Fruit fly (Drosophila melanogaster) Kc167 (cell line): ENCODE measurements around the gene Mrm2.
A peak's percentile ranks its signal among the peaks of the same experiment; 100 is the strongest.

ENCODE experiments used
- Myc ChIP-seq: fragments of >200 bp; optimal IDR thresholded peaks from 2 replicates; lab custom pipeline; 2017; ENCODE audit warnings: missing external identifiers
- Sin3A ChIP-seq: fragments of >200 bp; optimal IDR thresholded peaks from 2 replicates; lab custom pipeline; 2018; ENCODE audit warnings: missing external identifiers
- h ChIP-seq: fragments of >200 bp; optimal IDR thresholded peaks from 3 replicates; lab custom pipeline; 2018; ENCODE audit warnings: missing external identifiers
- insv ChIP-seq: fragments of >200 bp; optimal IDR thresholded peaks from 3 replicates; lab custom pipeline; 2018; ENCODE audit warnings: missing external identifiers
- psq ChIP-seq: fragments of >200 bp; optimal IDR thresholded peaks from 2 replicates; lab custom pipeline; 2017; ENCODE audit warnings: missing external identifiers
- ttk ChIP-seq: sonication (Bioruptor generic); optimal IDR thresholded peaks from 2 replicates; lab custom pipeline; 2017; ENCODE audit warnings: missing external identifiers

Mrm2 gene

dm6 chr3R:19836687-19837086, 24.7 kb upstream of the Mrm2 start, which contains the start of gene bnl:
TSS of gene bnl (minus strand) at chr3R:19836817.
- TF ChIP-seq ttk (no peak), Sin3A (lab: Kevin White, UChicago) (no peak), Myc (lab: Kevin White, UChicago) (no peak), psq (lab: Kevin White, UChicago) (no peak), insv (lab: Kevin White, UChicago) (no peak)

dm6 chr3R:19838925-19839601, 22.3 kb upstream of the Mrm2 start:
- TF ChIP-seq h (lab: Kevin White, UChicago), result no peak
- TF ChIP-seq insv (lab: Kevin White, UChicago), result no peak
- TF ChIP-seq ttk, result no peak
- TF ChIP-seq psq (lab: Kevin White, UChicago), result no peak

DNA sequence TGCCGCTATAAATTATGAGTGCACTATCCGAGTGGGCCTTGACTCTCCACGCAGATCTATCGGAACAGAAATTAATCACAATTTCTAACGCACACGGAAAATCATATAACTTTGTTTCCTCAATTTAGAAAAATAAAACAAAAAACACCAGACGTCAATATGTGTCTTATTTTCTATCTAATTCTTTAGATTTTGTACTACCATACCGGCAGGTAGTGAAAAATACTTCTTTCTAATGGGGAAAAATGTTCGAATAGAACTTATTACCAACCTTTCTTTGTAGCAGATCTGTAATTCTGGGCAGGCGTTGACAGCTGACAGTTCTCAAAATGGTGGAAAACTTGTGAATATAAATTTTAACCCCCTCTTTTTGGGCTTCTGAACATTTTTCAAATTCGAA, 20.9 kb upstream of the Mrm2 start, which contains the start of gene CG31459:
TSS of gene CG31459 (plus strand) at position 301 of the 400 bp plus-strand sequence.
- TF ChIP-seq Myc (lab: Kevin White, UChicago), result no peak
- TF ChIP-seq h (lab: Kevin White, UChicago), result no peak
- no peak for TF ChIP-seq psq (lab: Kevin White, UChicago)
- TF ChIP-seq Sin3A (lab: Kevin White, UChicago), result no peak
- no peak for TF ChIP-seq ttk
- TF ChIP-seq insv (lab: Kevin White, UChicago), result no peak

- TF ChIP-seq Myc (lab: Kevin White, UChicago), result no peak
- no peak for TF ChIP-seq h (lab: Kevin White, UChicago)
- no peak for TF ChIP-seq Sin3A (lab: Kevin White, UChicago)
- no peak for TF ChIP-seq ttk
- TF ChIP-seq insv (lab: Kevin White, UChicago), result no peak
- TF ChIP-seq psq (lab: Kevin White, UChicago), result no peak
These were observed 17.5 kb upstream of the Mrm2 start for dm6 chr3R:19843888-19844287.

dm6 chr3R:19846870-19847590, 14.4 kb upstream of the Mrm2 start, which contains the start of gene MICU3:
TSS of gene MICU3 (plus strand) at chr3R:19847311.
- TF ChIP-seq psq (lab: Kevin White, UChicago) (no peak), Myc (lab: Kevin White, UChicago) (no peak), insv (lab: Kevin White, UChicago) (no peak), Sin3A (lab: Kevin White, UChicago) (no peak), h (lab: Kevin White, UChicago) (no peak), ttk (no peak)

- TF ChIP-seq psq (lab: Kevin White, UChicago), result peak; percentile 57
- no peak for TF ChIP-seq insv (lab: Kevin White, UChicago)
- no peak for TF ChIP-seq h (lab: Kevin White, UChicago)
- no peak for TF ChIP-seq ttk
- no peak for TF ChIP-seq Myc (lab: Kevin White, UChicago)
- no peak for TF ChIP-seq Sin3A (lab: Kevin White, UChicago)
These were observed 13.7 kb upstream of the Mrm2 start for dm6 chr3R:19847591-19848256.

DNA sequence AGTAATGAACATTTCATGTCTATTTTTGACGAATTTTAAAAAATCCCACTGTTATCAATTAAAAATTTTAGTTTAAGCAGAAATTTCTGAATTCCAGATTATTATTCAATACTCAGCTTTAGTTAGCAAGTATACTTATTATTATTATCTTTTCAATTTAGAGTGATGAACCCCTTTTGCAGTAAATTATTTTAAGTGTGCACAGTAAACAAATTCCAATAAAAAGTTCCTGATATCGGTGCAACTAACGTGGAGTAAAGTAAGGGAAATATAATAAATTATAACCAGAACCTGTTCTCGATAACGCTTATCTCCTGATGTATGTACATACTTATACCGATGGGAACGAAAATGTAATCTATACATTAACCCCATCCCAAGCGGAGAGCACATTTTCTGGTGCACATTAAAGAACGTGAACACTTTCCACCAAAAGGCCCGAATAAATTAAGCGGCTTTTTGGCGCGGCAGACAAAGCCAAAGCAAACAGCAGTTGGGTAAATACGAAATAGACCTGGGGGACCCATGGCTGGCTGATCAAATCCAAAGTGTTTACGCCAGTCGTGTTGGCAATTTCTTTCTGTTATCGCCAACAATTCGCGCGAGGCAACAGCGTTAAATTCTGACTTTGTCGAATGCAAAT, 3.3 kb upstream of the Mrm2 start:
- TF ChIP-seq Sin3A (lab: Kevin White, UChicago) (no peak), psq (lab: Kevin White, UChicago) (no peak), Myc (lab: Kevin White, UChicago) (no peak), ttk (no peak), h (lab: Kevin White, UChicago) (no peak)

- TF ChIP-seq Myc (lab: Kevin White, UChicago) (no peak), Sin3A (lab: Kevin White, UChicago) (no peak), psq (lab: Kevin White, UChicago) (no peak), ttk (no peak), h (lab: Kevin White, UChicago) (no peak), insv (lab: Kevin White, UChicago) (no peak)
These were observed 2.5 kb upstream of the Mrm2 start for dm6 chr3R:19858944-19859343.

- no peak for TF ChIP-seq psq (lab: Kevin White, UChicago)
- TF ChIP-seq ttk, result no peak
- no peak for TF ChIP-seq h (lab: Kevin White, UChicago)
- TF ChIP-seq Myc (lab: Kevin White, UChicago), result no peak
- no peak for TF ChIP-seq insv (lab: Kevin White, UChicago)
- TF ChIP-seq Sin3A (lab: Kevin White, UChicago), result no peak
These were observed 1.9 kb upstream of the Mrm2 start for dm6 chr3R:19859370-19860033.

dm6 chr3R:19863979-19864775, 2.8 kb downstream of the Mrm2 start, which contains the start of the genes CG4572 and CG4686:
TSS of gene CG4572 (minus strand) at chr3R:19864393.
TSS of gene CG4686 (plus strand) at chr3R:19864496.
- no peak for TF ChIP-seq h (lab: Kevin White, UChicago)
- no peak for TF ChIP-seq Sin3A (lab: Kevin White, UChicago)
- no peak for TF ChIP-seq ttk
- no peak for TF ChIP-seq psq (lab: Kevin White, UChicago)
- TF ChIP-seq Myc (lab: Kevin White, UChicago), result no peak
- TF ChIP-seq insv (lab: Kevin White, UChicago), result no peak
